Worm (Caenorhabditis elegans) whole organism, L2 larva: Measurements from ENCODE around the gene mct-5.

Experiments
- ama-1 ChIP-seq: fragments of 150-350 bp; optimal IDR thresholded peaks from 2 replicates; lab custom pipeline; 2018; ENCODE audit warnings: inconsistent platforms
- ceh-82 ChIP-seq: fragments of 150-350 bp; optimal IDR thresholded peaks from 2 replicates; lab custom pipeline; 2014; ENCODE audit warnings: missing biosample characterization, missing genetic modification characterization
- elt-1 ChIP-seq: fragments of 150-350 bp; optimal IDR thresholded peaks from 2 replicates; lab custom pipeline; 2014; ENCODE audit warnings: missing biosample characterization, missing genetic modification characterization
- fos-1 ChIP-seq: fragments of 150-350 bp; optimal IDR thresholded peaks from 2 replicates; lab custom pipeline; 2014; ENCODE audit warnings: missing biosample characterization, missing genetic modification characterization
- mdl-1 ChIP-seq, 2 experiments: fragments of 150-350 bp in 1 of 2; sonication (generic microtip) in 1 of 2; optimal IDR thresholded peaks; 2 replicates each; lab custom pipeline; 2017; ENCODE audit warnings: missing biosample characterization in 2 of 2, missing genetic modification characterization in 2 of 2
- nhr-11 ChIP-seq: fragments of 150-350 bp; optimal IDR thresholded peaks from 2 replicates; lab custom pipeline; 2014; ENCODE audit warnings: missing biosample characterization, missing genetic modification characterization

ce11 chrII:7090085-7090484, 8.3 kb downstream of the mct-5 start:
- TF ChIP-seq mdl-1 (tag; optimal IDR thresholded peaks at IDR 0.05; lab: Kevin White, UChicago), result no peak
- TF ChIP-seq ceh-82, result no peak
- no peak for TF ChIP-seq fos-1 (tag; lab: Kevin White, UChicago)
- TF ChIP-seq nhr-11, result no peak
- no peak for TF ChIP-seq elt-1 (tag; lab: Kevin White, UChicago)
- TF ChIP-seq ama-1 (lab: Kevin White, UChicago), result no peak
